Fruit fly (Drosophila melanogaster): ENCODE data around the gene CG18789.

CG18789 gene

DNA sequence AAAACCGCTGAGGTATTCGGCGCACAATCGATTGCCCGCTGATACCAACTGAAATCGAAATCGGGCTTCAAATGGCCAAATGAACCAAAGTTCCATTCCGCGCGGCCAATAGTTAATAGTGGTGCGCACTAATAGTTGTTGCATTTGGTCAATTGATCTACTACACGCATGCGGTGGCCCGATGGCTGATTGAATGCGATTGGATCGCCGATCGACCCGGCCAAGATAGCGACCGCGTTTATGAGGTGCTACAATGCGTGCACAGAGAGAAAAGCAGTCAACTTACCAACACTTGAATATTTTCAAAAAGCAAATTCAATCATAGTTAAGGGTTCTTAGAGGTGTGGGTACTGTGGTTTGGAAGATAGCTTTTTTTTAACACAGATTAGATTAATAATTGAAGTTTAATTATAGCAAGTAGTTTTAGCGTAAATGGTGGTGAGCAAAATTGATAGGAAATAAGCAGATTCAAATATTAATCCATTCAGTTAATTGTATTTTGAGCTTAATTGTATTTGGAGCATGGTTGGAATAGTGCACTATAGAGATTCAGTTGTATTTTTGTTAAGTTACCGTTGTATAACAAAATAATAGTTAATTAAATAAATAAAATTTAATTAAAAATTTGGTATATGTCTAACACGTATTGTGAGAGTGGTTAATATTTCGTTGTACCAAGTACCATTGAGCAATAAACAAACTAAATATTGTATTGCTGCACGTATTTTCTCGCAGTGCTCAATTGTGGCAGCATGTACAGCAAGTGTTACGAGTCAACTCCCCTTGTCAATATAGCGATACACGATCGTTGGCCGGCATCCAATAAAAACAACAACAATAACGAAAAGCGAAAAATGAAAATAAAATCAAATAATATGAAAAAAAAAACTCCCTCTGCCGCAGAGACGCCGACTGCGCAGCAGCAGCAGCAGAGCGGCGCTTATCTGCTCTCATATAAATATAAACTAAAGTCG lies 31.5 kb upstream of the CG18789 start (continued):
- peak; percentile 24 for TF ChIP-seq lbe (GFP tag; optimal IDR thresholded peaks at IDR 0.05)
- no peak for TF ChIP-seq CTCF (GFP tag; optimal IDR thresholded peaks at IDR 0.05)
- TF ChIP-seq GATAe (GFP tag; conservative IDR thresholded peaks at IDR 0.05), result no peak
- peak; percentile 41; the same call in 1 of the 2 replicates for TF ChIP-seq CG31224 (GFP tag; IDR thresholded peaks at IDR 0.05)
- TF ChIP-seq croc (GFP tag; conservative IDR thresholded peaks at IDR 0.05), result no peak; the same call in 2 of the 3 replicates
- TF ChIP-seq CG14441 (GFP tag; IDR thresholded peaks at IDR 0.05), result peak; percentile 62
- TF ChIP-seq CG1024 (GFP tag; IDR thresholded peaks at IDR 0.05), result no peak; the same call in 1 of the 2 replicates
- no peak for TF ChIP-seq HLH4C (GFP tag; IDR thresholded peaks at IDR 0.05; ENCODE audit: partially characterized antibody)
- peak; percentile 62 for TF ChIP-seq CG10979 (tag; optimal IDR thresholded peaks at IDR 0.05)
- peak; percentile 83 for TF ChIP-seq Oli (tag; optimal IDR thresholded peaks at IDR 0.05)
- TF ChIP-seq CG10565 (GFP tag; optimal IDR thresholded peaks at IDR 0.05), result no peak
- TF ChIP-seq CG5180 (GFP tag; optimal IDR thresholded peaks at IDR 0.05), result peak; percentile 18
- TF ChIP-seq gem (tag; optimal IDR thresholded peaks at IDR 0.05), result peak; percentile 75
- no peak for TF ChIP-seq schlank (tag; optimal IDR thresholded peaks at IDR 0.05)
- 0 out of 2 replicates have a peak, but pooled peaks have one; percentile 35 for TF ChIP-seq Bgb (GFP tag; IDR thresholded peaks at IDR 0.05; ENCODE audit: partially characterized antibody)
- TF ChIP-seq Scr (GFP tag; IDR thresholded peaks at IDR 0.05; ENCODE audit: partially characterized antibody), result no peak
- peak; percentile 20 for TF ChIP-seq gcm (GFP tag; optimal IDR thresholded peaks at IDR 0.05)
- no peak for TF ChIP-seq Stat92E (GFP tag; optimal IDR thresholded peaks at IDR 0.05)
- peak; percentile 68 for TF ChIP-seq kni (GFP tag; optimal IDR thresholded peaks at IDR 0.05)
- TF ChIP-seq phol (tag; optimal IDR thresholded peaks at IDR 0.05), result peak; percentile 66
- no peak for TF ChIP-seq pfk (GFP tag; optimal IDR thresholded peaks at IDR 0.05)
- peak; percentile 69; the same call in 2 of the 3 replicates for TF ChIP-seq row (GFP tag; IDR thresholded peaks at IDR 0.05)
- TF ChIP-seq trh (GFP tag; optimal IDR thresholded peaks at IDR 0.05), result peak; percentile 31
- TF ChIP-seq Ptx1 (GFP tag; IDR thresholded peaks at IDR 0.05), result peak; percentile 57
- peak; percentile 29 for TF ChIP-seq Sry-δ (GFP tag; optimal IDR thresholded peaks at IDR 0.05)
- TF ChIP-seq eve (GFP tag; optimal IDR thresholded peaks at IDR 0.05), result no peak
- 0 out of 2 replicates have a peak, but pooled peaks have one; percentile 30 for TF ChIP-seq CG32767 (GFP tag; IDR thresholded peaks at IDR 0.05)
- TF ChIP-seq CG4617 (GFP tag; optimal IDR thresholded peaks at IDR 0.05; ENCODE audit: borderline replicate concordance), result no peak
- peak; percentile 61 for TF ChIP-seq sqz (GFP tag; optimal IDR thresholded peaks at IDR 0.05)
- TF ChIP-seq Nf-YA (GFP tag; IDR thresholded peaks at IDR 0.05), result no peak
- no peak for TF ChIP-seq CG11560 (tag; IDR thresholded peaks at IDR 0.05)
- no peak for TF ChIP-seq en (GFP tag; optimal IDR thresholded peaks at IDR 0.05)
- TF ChIP-seq HLHmδ (GFP tag; optimal IDR thresholded peaks at IDR 0.05), result no peak
- peak; percentile 41 for TF ChIP-seq zf30C (GFP tag; optimal IDR thresholded peaks at IDR 0.05)
- TF ChIP-seq CG3281 (GFP tag; optimal IDR thresholded peaks at IDR 0.05), result peak; percentile 66
- TF ChIP-seq E2f2 (GFP tag; IDR thresholded peaks at IDR 0.05), result peak; percentile 36
- TF ChIP-seq Camta (GFP tag; optimal IDR thresholded peaks at IDR 0.05), result no peak
- TF ChIP-seq twi (tag; optimal IDR thresholded peaks at IDR 0.05), result peak; percentile 6
- TF ChIP-seq CG2199 (GFP tag; IDR thresholded peaks at IDR 0.05), result 0 out of 3 replicates have a peak, but pooled peaks have one; percentile 69
- TF ChIP-seq gro (GFP tag; optimal IDR thresholded peaks at IDR 0.05), result no peak
- TF ChIP-seq CG1832 (GFP tag; optimal IDR thresholded peaks at IDR 0.05), result no peak
- no peak for TF ChIP-seq CG17912 (GFP tag; optimal IDR thresholded peaks at IDR 0.05)
- no peak for TF ChIP-seq CG15011 (GFP tag; optimal IDR thresholded peaks at IDR 0.05)
- TF ChIP-seq ken (GFP tag; IDR thresholded peaks at IDR 0.05), result peak; percentile 55; the same call in 2 of the 3 replicates
- peak; percentile 51 for TF ChIP-seq CG4730 (GFP tag; IDR thresholded peaks at IDR 0.05)
- no peak for TF ChIP-seq stwl (tag; optimal IDR thresholded peaks at IDR 0.05)
- peak; percentile 34 for TF ChIP-seq NC2β (GFP tag; optimal IDR thresholded peaks at IDR 0.05)
- TF ChIP-seq aop (GFP tag; IDR thresholded peaks at IDR 0.05), result no peak
